Worm (Caenorhabditis elegans) whole organism, mixed stage, embryonic: ENCODE data around the gene molo-1.

Source experiments
- M03D4.4 ChIP-seq: sonication (generic microtip); optimal IDR thresholded peaks from 2 replicates; lab custom pipeline; 2017; ENCODE audit warnings: mild to moderate bottlenecking, missing genetic modification characterization, missing compliant biosample characterization
- blmp-1 ChIP-seq: fragments of 150-350 bp; optimal IDR thresholded peaks from 2 replicates; lab custom pipeline; 2014; ENCODE audit warnings: missing biosample characterization, missing genetic modification characterization
- ceh-39 ChIP-seq: fragments of 150-350 bp; optimal IDR thresholded peaks from 2 replicates; lab custom pipeline; 2014; ENCODE audit warnings: missing biosample characterization, missing genetic modification characterization
- ceh-43 ChIP-seq: fragments of 200-800 bp; sonication (Bioruptor generic); optimal IDR thresholded peaks from 2 replicates; lab custom pipeline; 2018; ENCODE audit warnings: mild to moderate bottlenecking, missing genetic modification characterization, moderate library complexity, missing compliant biosample characterization
- ceh-83 ChIP-seq: fragments of 200-800 bp; sonication (Bioruptor generic); optimal IDR thresholded peaks from 2 replicates; lab custom pipeline; 2018; ENCODE audit warnings: mild to moderate bottlenecking, missing genetic modification characterization, missing compliant biosample characterization
- ces-1 ChIP-seq: fragments of 150-350 bp; optimal IDR thresholded peaks from 2 replicates; lab custom pipeline; 2014; ENCODE audit warnings: missing biosample characterization, missing genetic modification reagents, missing genetic modification characterization
- cnd-1 ChIP-seq: fragments of 200-800 bp; sonication (Bioruptor generic); optimal IDR thresholded peaks from 2 replicates; lab custom pipeline; 2018; ENCODE audit warnings: mild to moderate bottlenecking, missing genetic modification characterization, missing compliant biosample characterization
- drap-1 ChIP-seq: fragments of 200-800 bp; sonication (Bioruptor generic); optimal IDR thresholded peaks from 3 replicates; lab custom pipeline; 2018; ENCODE audit warnings: mild to moderate bottlenecking, missing genetic modification characterization, missing compliant biosample characterization
- elt-1 ChIP-seq: sonication (generic microtip); optimal IDR thresholded peaks from 2 replicates; lab custom pipeline; 2017; ENCODE audit warnings: missing genetic modification characterization, mild to moderate bottlenecking, missing compliant biosample characterization, antibody characterized with exemption, moderate library complexity, borderline replicate concordance; ENCODE audit not compliant: insufficient read depth
- elt-3 ChIP-seq: fragments of 150-350 bp; optimal IDR thresholded peaks from 2 replicates; lab custom pipeline; 2014; ENCODE audit warnings: missing biosample characterization, missing genetic modification characterization
- flh-1 ChIP-seq: fragments of 200-800 bp; sonication (Bioruptor generic); optimal IDR thresholded peaks from 2 replicates; lab custom pipeline; 2018; ENCODE audit warnings: mild to moderate bottlenecking, missing genetic modification characterization, moderate library complexity, missing compliant biosample characterization
- ham-2 ChIP-seq: fragments of 200-800 bp; sonication (Bioruptor generic); optimal IDR thresholded peaks from 2 replicates; lab custom pipeline; 2018; ENCODE audit warnings: mild to moderate bottlenecking, missing genetic modification characterization, missing compliant biosample characterization
- hlh-1 ChIP-seq: fragments of 150-350 bp; optimal IDR thresholded peaks from 2 replicates; lab custom pipeline; 2014; ENCODE audit warnings: missing biosample characterization, missing genetic modification reagents, missing genetic modification characterization
- lin-13 ChIP-seq: fragments of 150-350 bp; optimal IDR thresholded peaks from 2 replicates; lab custom pipeline; 2014; ENCODE audit warnings: missing biosample characterization, missing genetic modification characterization
- lin-32 ChIP-seq: fragments of 200-800 bp; sonication (Bioruptor generic); optimal IDR thresholded peaks from 2 replicates; lab custom pipeline; 2018; ENCODE audit warnings: mild to moderate bottlenecking, missing genetic modification characterization, missing compliant biosample characterization
- lsy-2 ChIP-seq: fragments of 150-350 bp; optimal IDR thresholded peaks from 2 replicates; lab custom pipeline; 2014; ENCODE audit warnings: missing biosample characterization, missing genetic modification characterization
- mab-5 ChIP-seq: fragments of 150-350 bp; optimal IDR thresholded peaks from 2 replicates; lab custom pipeline; 2014; ENCODE audit warnings: missing biosample characterization, missing genetic modification characterization
- mep-1 ChIP-seq: fragments of 150-350 bp; optimal IDR thresholded peaks from 2 replicates; lab custom pipeline; 2017; ENCODE audit warnings: missing biosample characterization, missing genetic modification reagents, missing genetic modification characterization, inconsistent platforms
- mls-2 ChIP-seq: sonication (generic microtip); optimal IDR thresholded peaks from 2 replicates; lab custom pipeline; 2016; ENCODE audit warnings: mild to moderate bottlenecking, missing genetic modification characterization, moderate library complexity, missing compliant biosample characterization
- nhr-12 ChIP-seq: fragments of 150-350 bp; optimal IDR thresholded peaks from 2 replicates; lab custom pipeline; 2014; ENCODE audit warnings: missing biosample characterization, missing genetic modification characterization
- nhr-2 ChIP-seq: fragments of 150-350 bp; optimal IDR thresholded peaks from 2 replicates; lab custom pipeline; 2014; ENCODE audit warnings: missing biosample characterization, missing genetic modification characterization
- nhr-237 ChIP-seq: fragments of 150-350 bp; optimal IDR thresholded peaks from 2 replicates; lab custom pipeline; 2014; ENCODE audit warnings: missing biosample characterization, missing genetic modification characterization
- nhr-28 ChIP-seq: fragments of 150-350 bp; optimal IDR thresholded peaks from 2 replicates; lab custom pipeline; 2014; ENCODE audit warnings: missing biosample characterization, missing genetic modification characterization
- nhr-76 ChIP-seq: sonication (generic microtip); optimal IDR thresholded peaks from 2 replicates; lab custom pipeline; 2017; ENCODE audit warnings: missing biosample characterization, missing genetic modification characterization
- pha-4 ChIP-seq: fragments of 150-350 bp; optimal IDR thresholded peaks from 2 replicates; lab custom pipeline; 2018; ENCODE audit warnings: missing biosample characterization, missing genetic modification reagents, missing genetic modification characterization
- sem-2 ChIP-seq: fragments of 200-800 bp; sonication (Bioruptor generic); optimal IDR thresholded peaks from 2 replicates; lab custom pipeline; 2018; ENCODE audit warnings: mild to moderate bottlenecking, missing genetic modification characterization, missing compliant biosample characterization
- snpc-4 ChIP-seq: fragments of 150-350 bp; optimal IDR thresholded peaks from 2 replicates; lab custom pipeline; 2014; ENCODE audit warnings: missing biosample characterization, missing genetic modification characterization
- sptf-1 ChIP-seq: sonication (generic microtip); optimal IDR thresholded peaks from 2 replicates; lab custom pipeline; 2017; ENCODE audit warnings: mild to moderate bottlenecking, missing genetic modification characterization, moderate library complexity, missing compliant biosample characterization
- tbx-8 ChIP-seq: fragments of 200-800 bp; sonication (Bioruptor generic); optimal IDR thresholded peaks from 2 replicates; lab custom pipeline; 2018; ENCODE audit warnings: mild to moderate bottlenecking, missing genetic modification characterization, moderate library complexity, missing compliant biosample characterization
- unc-120 ChIP-seq: sonication (generic microtip); optimal IDR thresholded peaks from 2 replicates; lab custom pipeline; 2017; ENCODE audit warnings: missing genetic modification characterization, missing compliant biosample characterization; ENCODE audit not compliant: poor library complexity, severe bottlenecking
- unc-39 ChIP-seq: fragments of 150-350 bp; optimal IDR thresholded peaks from 2 replicates; lab custom pipeline; 2014; ENCODE audit warnings: missing biosample characterization, missing genetic modification characterization
- unc-62 ChIP-seq: fragments of 150-350 bp; optimal IDR thresholded peaks from 2 replicates; lab custom pipeline; 2014; ENCODE audit warnings: missing biosample characterization, missing genetic modification reagents, missing genetic modification characterization
- zip-8 ChIP-seq: fragments of 150-350 bp; optimal IDR thresholded peaks from 2 replicates; lab custom pipeline; 2014; ENCODE audit warnings: missing biosample characterization, missing genetic modification characterization
- ztf-11 ChIP-seq: fragments of 150-350 bp; optimal IDR thresholded peaks from 2 replicates; lab custom pipeline; 2014; ENCODE audit warnings: missing biosample characterization, missing genetic modification characterization

The molo-1 gene

ce11 chrIII:5603439-5603986, 29.7 kb downstream of the molo-1 start, which contains the start of gene madf-11:
madf-11 (minus strand) TSS chrIII:5603489.
- TF ChIP-seq unc-39 (tag; lab: Kevin White, UChicago) = no peak
- no peak for TF ChIP-seq cnd-1 (tag; lab: Kevin White, UChicago)
- TF ChIP-seq ham-2 (GFP tag; lab: Kevin White, UChicago) = peak; percentile 60
- no peak for TF ChIP-seq nhr-12 (tag; lab: Kevin White, UChicago)
- TF ChIP-seq M03D4.4 (tag; lab: Kevin White, UChicago) = peak; percentile 17
- TF ChIP-seq sem-2 (GFP tag; lab: Kevin White, UChicago) = no peak
- peak; percentile 71 for TF ChIP-seq pha-4 (tag; lab: Kevin White, UChicago)
- TF ChIP-seq sptf-1 = peak; percentile 58
- TF ChIP-seq unc-120 (tag; lab: Kevin White, UChicago) = peak; percentile 31
- no peak for TF ChIP-seq flh-1
- no peak for TF ChIP-seq nhr-28 (tag; lab: Kevin White, UChicago)
- no peak for TF ChIP-seq tbx-8 (GFP tag; lab: Kevin White, UChicago)
- no peak for TF ChIP-seq drap-1 (GFP tag; lab: Kevin White, UChicago)
- TF ChIP-seq ztf-11 = no peak
- no peak for TF ChIP-seq snpc-4
- TF ChIP-seq ces-1 (GFP tag; lab: Kevin White, UChicago) = no peak
- no peak for TF ChIP-seq elt-3 (tag; lab: Kevin White, UChicago)
- TF ChIP-seq lsy-2 (tag; lab: Kevin White, UChicago) = peak; percentile 49
- TF ChIP-seq nhr-76 (tag; lab: Kevin White, UChicago) = no peak
- no peak for TF ChIP-seq zip-8 (tag; lab: Kevin White, UChicago)
- peak; percentile 36 for TF ChIP-seq mep-1 (tag; lab: Kevin White, UChicago)
- peak; percentile 3 for TF ChIP-seq hlh-1 (tag; lab: Kevin White, UChicago)
- TF ChIP-seq mls-2 (tag; lab: Kevin White, UChicago) = no peak
- TF ChIP-seq mab-5 (tag; lab: Kevin White, UChicago) = no peak
- peak; percentile 34 for TF ChIP-seq nhr-237 (tag; lab: Kevin White, UChicago)
- TF ChIP-seq ceh-83 = no peak
- TF ChIP-seq ceh-39 (tag; lab: Kevin White, UChicago) = peak; percentile 72
- TF ChIP-seq, all 35 proteins: peak for 10

DNA sequence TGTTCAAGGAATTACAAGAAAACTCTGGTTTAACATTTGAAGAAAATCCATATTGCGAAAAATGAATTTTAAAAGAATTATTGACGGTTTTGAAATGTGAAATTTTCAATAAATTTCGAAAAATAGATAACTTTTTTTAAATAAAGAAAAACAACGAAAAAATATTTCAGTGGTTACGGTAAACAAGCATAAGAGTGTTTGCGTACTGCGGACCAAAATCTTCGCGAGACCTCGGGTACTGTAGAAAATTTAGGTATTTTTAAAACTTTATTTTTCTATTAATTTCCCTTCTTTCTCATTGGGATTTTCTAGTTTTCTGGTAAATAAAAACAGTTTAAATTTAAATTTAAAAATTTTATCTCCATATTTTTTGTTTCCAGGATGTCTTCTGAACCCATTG, 30.3 kb downstream of the molo-1 start, which contains the start of gene xnd-1:
Gene xnd-1, plus strand, starts transcription at position 381 of the 400 bp plus-strand sequence.
- TF ChIP-seq ceh-83 (no peak), elt-1 (no peak), lin-13 (tag; lab: Kevin White, UChicago) (no peak), elt-3 (tag; lab: Kevin White, UChicago) (no peak), ceh-43 (GFP tag; lab: Kevin White, UChicago) (no peak), mls-2 (tag; lab: Kevin White, UChicago) (no peak), nhr-2 (tag; lab: Kevin White, UChicago) (no peak), mep-1 (tag; lab: Kevin White, UChicago) (no peak), unc-120 (tag; lab: Kevin White, UChicago) (no peak)

DNA sequence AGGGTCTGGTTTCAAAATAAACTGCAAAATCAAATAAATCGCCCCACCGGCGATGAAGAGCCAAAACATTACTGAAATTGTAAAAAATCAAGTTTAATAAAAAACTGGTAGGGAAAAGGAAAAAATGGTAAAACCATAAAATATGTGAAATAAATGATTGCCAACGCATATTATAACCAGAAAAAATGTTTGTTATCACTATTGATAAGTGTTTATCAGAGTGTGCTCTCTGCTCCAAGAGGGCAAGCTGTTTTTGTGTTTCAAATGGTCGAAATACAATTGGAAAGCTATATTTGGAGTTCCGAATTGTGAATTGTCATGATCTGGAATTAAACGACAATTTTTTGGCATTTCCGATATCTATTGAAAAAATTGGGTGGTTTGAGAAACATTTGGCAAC, 36.5 kb downstream of the molo-1 start, which contains the start of gene C05D2.8:
Gene C05D2.8, minus strand, starts transcription at position 71 of the 400 bp plus-strand sequence.
- TF ChIP-seq sptf-1 = no peak
- no peak for TF ChIP-seq mab-5 (tag; lab: Kevin White, UChicago)
- TF ChIP-seq zip-8 (tag; lab: Kevin White, UChicago) = no peak
- no peak for TF ChIP-seq nhr-12 (tag; lab: Kevin White, UChicago)
- TF ChIP-seq lsy-2 (tag; lab: Kevin White, UChicago) = no peak
- TF ChIP-seq unc-62 (GFP tag; lab: Kevin White, UChicago) = no peak
- TF ChIP-seq drap-1 (GFP tag; lab: Kevin White, UChicago) = no peak
- no peak for TF ChIP-seq ceh-39 (tag; lab: Kevin White, UChicago)
- TF ChIP-seq ces-1 (GFP tag; lab: Kevin White, UChicago) = no peak

DNA sequence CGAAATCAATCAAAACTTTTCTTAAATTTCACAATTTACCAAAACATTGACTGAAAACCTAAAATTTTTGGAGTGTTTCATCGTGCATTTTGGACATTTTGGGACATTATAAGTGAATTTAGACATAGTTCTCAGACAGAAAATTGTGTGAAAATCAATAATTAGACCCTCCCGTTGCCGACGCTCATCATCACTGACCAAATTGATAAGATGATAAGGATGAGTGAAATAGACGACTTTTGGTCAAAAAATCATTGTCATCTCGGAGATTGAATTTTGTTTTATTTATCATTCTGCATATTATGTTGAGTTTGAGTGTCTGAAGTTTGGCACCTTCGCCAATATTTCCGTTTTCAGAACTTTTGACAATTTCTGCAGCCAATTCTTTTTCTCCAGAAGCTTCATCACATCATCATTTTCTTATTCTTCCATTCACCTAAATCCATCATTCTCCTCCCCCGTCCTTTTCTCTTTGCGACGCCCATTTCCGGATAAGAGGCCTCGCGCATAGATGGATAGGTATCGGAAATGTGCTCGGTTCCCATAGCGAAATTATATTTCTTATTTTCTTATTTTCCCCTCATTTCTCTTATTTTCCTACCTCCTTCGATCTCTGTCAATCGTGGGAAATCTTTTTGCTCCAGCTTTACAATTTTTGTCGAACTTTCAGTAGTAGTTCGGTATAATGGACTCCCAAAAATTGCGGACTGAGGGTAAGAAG, 38.0 kb downstream of the molo-1 start, which contains the start of gene bas-1:
Gene bas-1, plus strand, starts transcription at position 671 of the 721 bp plus-strand sequence.
- TF ChIP-seq unc-39 (tag; lab: Kevin White, UChicago) (no peak), lin-32 (GFP tag; lab: Kevin White, UChicago) (no peak), lsy-2 (tag; lab: Kevin White, UChicago) (no peak), sptf-1 (no peak), elt-1 (no peak), ces-1 (GFP tag; lab: Kevin White, UChicago) (no peak), nhr-76 (tag; lab: Kevin White, UChicago) (no peak), elt-3 (tag; lab: Kevin White, UChicago) (no peak), zip-8 (tag; lab: Kevin White, UChicago) (no peak), nhr-28 (tag; lab: Kevin White, UChicago) (no peak), blmp-1 (tag; lab: Kevin White, UChicago) (no peak)
- TF ChIP-seq, all 35 proteins: peak for 0
